Fruit fly (Drosophila melanogaster) whole organism, pupa: ENCODE results near the gene CG8112.
A peak's percentile ranks its signal among the peaks of the same experiment; 100 is the strongest.

Experiments used
- CG10348 ChIP-seq: fragments of 200-800 bp; sonication (Bioruptor generic); IDR thresholded peaks from 2 replicates; pipeline ENCODE4 v1.3.6; 2022; ENCODE audit warnings: missing biosample characterization, missing genetic modification characterization
- CG12605 ChIP-seq: fragments of 200-800 bp; sonication (Bioruptor generic); IDR thresholded peaks from 2 replicates; pipeline ENCODE4 v1.3.6; 2022; ENCODE audit warnings: missing biosample characterization, missing genetic modification characterization
- CG13204 ChIP-seq: fragments of 200-800 bp; sonication (Bioruptor generic); optimal IDR thresholded peaks from 2 replicates; lab custom pipeline; 2018; ENCODE audit warnings: missing biosample characterization, mild to moderate bottlenecking, missing genetic modification characterization, moderate library complexity
- CG14655 ChIP-seq: fragments of 200-800 bp; sonication (Bioruptor generic); optimal IDR thresholded peaks from 3 replicates; lab custom pipeline; 2017; ENCODE audit warnings: mild to moderate bottlenecking, missing biosample characterization, missing genetic modification reagents, missing genetic modification characterization
- CG15710 ChIP-seq: fragments of 200-800 bp; sonication (Bioruptor generic); optimal IDR thresholded peaks from 2 replicates; lab custom pipeline; 2018; ENCODE audit warnings: missing biosample characterization, mild to moderate bottlenecking, missing genetic modification characterization, moderate library complexity
- CG17806 ChIP-seq: fragments of 200-800 bp; sonication (Bioruptor generic); optimal IDR thresholded peaks from 2 replicates; lab custom pipeline; 2018; ENCODE audit warnings: missing biosample characterization, mild to moderate bottlenecking, missing genetic modification characterization, moderate library complexity
- CG32121 ChIP-seq: fragments of 200-800 bp; sonication (Bioruptor generic); IDR thresholded peaks from 2 replicates; pipeline ENCODE4 v1.3.6; 2022; ENCODE audit warnings: missing biosample characterization, missing genetic modification characterization
- CG34367 ChIP-seq: fragments of 200-800 bp; sonication (Bioruptor generic); optimal IDR thresholded peaks from 2 replicates; lab custom pipeline; 2018; ENCODE audit warnings: missing biosample characterization, mild to moderate bottlenecking, missing genetic modification characterization
- CG4496 ChIP-seq: fragments of 200-800 bp; sonication (Bioruptor generic); IDR thresholded peaks from 3 replicates; pipeline ENCODE4 v1.3.6; 2022; ENCODE audit warnings: missing biosample characterization, missing genetic modification characterization
- CG8159 ChIP-seq: fragments of 200-800 bp; sonication (Bioruptor generic); optimal IDR thresholded peaks from 3 replicates; lab custom pipeline; 2018; ENCODE audit warnings: missing biosample characterization, mild to moderate bottlenecking, missing genetic modification characterization, moderate library complexity
- CG8301 ChIP-seq: fragments of 200-800 bp; sonication (Bioruptor generic); optimal IDR thresholded peaks from 2 replicates; lab custom pipeline; 2018; ENCODE audit warnings: missing biosample characterization, mild to moderate bottlenecking, missing genetic modification characterization
- CG9948 ChIP-seq: fragments of 200-800 bp; sonication (Bioruptor generic); optimal IDR thresholded peaks from 2 replicates; lab custom pipeline; 2018; ENCODE audit warnings: missing biosample characterization, mild to moderate bottlenecking, missing genetic modification characterization, moderate library complexity
- D1 ChIP-seq: fragments of 200-800 bp; sonication (Bioruptor generic); optimal IDR thresholded peaks from 2 replicates; lab custom pipeline; 2018; ENCODE audit warnings: missing biosample characterization, mild to moderate bottlenecking, missing genetic modification characterization, moderate library complexity
- EcR ChIP-seq: fragments of 200-800 bp; sonication (Bioruptor generic); optimal IDR thresholded peaks from 3 replicates; lab custom pipeline; 2019; ENCODE audit warnings: missing biosample characterization, missing genetic modification characterization, mild to moderate bottlenecking, moderate library complexity, missing genetic modification reagents
- Ets98B ChIP-seq: fragments of 200-800 bp; sonication (Bioruptor generic); IDR thresholded peaks from 2 replicates; pipeline ENCODE4 v1.3.6; 2022; ENCODE audit warnings: missing biosample characterization, missing genetic modification characterization
- Pif1A ChIP-seq: fragments of 200-800 bp; sonication (Bioruptor generic); optimal IDR thresholded peaks from 3 replicates; lab custom pipeline; 2016; ENCODE audit warnings: missing biosample characterization, missing genetic modification characterization
- Pif1B ChIP-seq: fragments of 200-800 bp; sonication (Bioruptor generic); optimal IDR thresholded peaks from 3 replicates; lab custom pipeline; 2016; ENCODE audit warnings: missing biosample characterization, missing genetic modification characterization
- Snoo ChIP-seq: fragments of 200-800 bp; sonication (Bioruptor generic); optimal IDR thresholded peaks from 3 replicates; lab custom pipeline; 2017; ENCODE audit warnings: missing biosample characterization, mild to moderate bottlenecking, missing genetic modification characterization, inconsistent platforms
- fd96Ca ChIP-seq: fragments of 200-800 bp; sonication (Bioruptor generic); IDR thresholded peaks from 3 replicates; pipeline ENCODE4 v1.3.6; 2022; ENCODE audit warnings: missing biosample characterization, missing genetic modification characterization
- gl ChIP-seq: fragments of 200-800 bp; sonication (Bioruptor generic); optimal IDR thresholded peaks from 2 replicates; lab custom pipeline; 2018; ENCODE audit warnings: missing biosample characterization, mild to moderate bottlenecking, missing genetic modification characterization
- rn ChIP-seq: fragments of 200-800 bp; sonication (Bioruptor generic); IDR thresholded peaks from 2 replicates; pipeline ENCODE4 v1.3.6; 2022; ENCODE audit warnings: missing biosample characterization, missing genetic modification characterization

The CG8112 gene

dm6 chr3R:8740118-8740517 lies 27.4 kb downstream of the CG8112 start:
- TF ChIP-seq CG8159 (tag; lab: Kevin White, UChicago), result no peak
- no peak for TF ChIP-seq CG14655 (GFP tag; lab: Kevin White, UChicago)
- no peak for TF ChIP-seq CG12605 (GFP tag; lab: Robert Waterston, UW)
- no peak for TF ChIP-seq Ets98B
- no peak for TF ChIP-seq fd96Ca (GFP tag; lab: Robert Waterston, UW)
- no peak for TF ChIP-seq Snoo
- no peak for TF ChIP-seq rn (GFP tag; lab: Robert Waterston, UW)
- TF ChIP-seq D1, result no peak
- no peak for TF ChIP-seq CG15710
- TF ChIP-seq CG4496, result no peak
- TF ChIP-seq CG10348 (GFP tag; lab: Robert Waterston, UW), result no peak
- no peak for TF ChIP-seq CG13204 (GFP tag; lab: Kevin White, UChicago)
- no peak for TF ChIP-seq Pif1B (GFP tag; lab: Kevin White, UChicago)
- no peak for TF ChIP-seq CG34367 (tag; lab: Kevin White, UChicago)
- TF ChIP-seq CG8301 (tag; lab: Kevin White, UChicago), result no peak
- no peak for TF ChIP-seq EcR (GFP tag; lab: Kevin White, UChicago)
- TF ChIP-seq CG32121, result no peak
- TF ChIP-seq Pif1A (GFP tag; lab: Kevin White, UChicago), result no peak
- no peak for TF ChIP-seq CG9948
- TF ChIP-seq CG17806 (tag; lab: Kevin White, UChicago), result no peak

- TF ChIP-seq CG17806 (tag; lab: Kevin White, UChicago) (no peak), CG4496 (no peak), EcR (GFP tag; lab: Kevin White, UChicago) (no peak), Ets98B (no peak), Pif1A (GFP tag; lab: Kevin White, UChicago) (no peak), CG10348 (GFP tag; lab: Robert Waterston, UW) (no peak), CG34367 (tag; lab: Kevin White, UChicago) (no peak), D1 (no peak), CG32121 (no peak), CG8301 (tag; lab: Kevin White, UChicago) (no peak)
These were observed 28.5 kb downstream of the CG8112 start for dm6 chr3R:8741248-8741647.

dm6 chr3R:8741941-8742340 lies 29.2 kb downstream of the CG8112 start:
- no peak for TF ChIP-seq EcR (GFP tag; lab: Kevin White, UChicago)
- no peak for TF ChIP-seq Snoo
- TF ChIP-seq Pif1A (GFP tag; lab: Kevin White, UChicago), result no peak
- no peak for TF ChIP-seq CG4496
- no peak for TF ChIP-seq Pif1B (GFP tag; lab: Kevin White, UChicago)
- no peak for TF ChIP-seq CG34367 (tag; lab: Kevin White, UChicago)
- TF ChIP-seq CG8159 (tag; lab: Kevin White, UChicago), result no peak
- TF ChIP-seq CG14655 (GFP tag; lab: Kevin White, UChicago), result no peak
- no peak for TF ChIP-seq fd96Ca (GFP tag; lab: Robert Waterston, UW)
- no peak for TF ChIP-seq CG10348 (GFP tag; lab: Robert Waterston, UW)
- TF ChIP-seq CG8301 (tag; lab: Kevin White, UChicago), result no peak
- no peak for TF ChIP-seq CG15710
- no peak for TF ChIP-seq CG13204 (GFP tag; lab: Kevin White, UChicago)

dm6 chr3R:8742661-8743060 lies 29.9 kb downstream of the CG8112 start:
- TF ChIP-seq Snoo (no peak), Pif1A (GFP tag; lab: Kevin White, UChicago) (no peak), CG9948 (no peak), EcR (GFP tag; lab: Kevin White, UChicago) (peak; percentile 65), fd96Ca (GFP tag; lab: Robert Waterston, UW) (no peak), CG4496 (no peak), CG13204 (GFP tag; lab: Kevin White, UChicago) (no peak), D1 (no peak), CG8301 (tag; lab: Kevin White, UChicago) (no peak)

- TF ChIP-seq CG15710 (peak; percentile 21), CG4496 (peak; percentile 24; the same call in 1 of the 3 replicates), fd96Ca (GFP tag; lab: Robert Waterston, UW) (peak; percentile 74), D1 (no peak), CG17806 (tag; lab: Kevin White, UChicago) (peak; percentile 48), EcR (GFP tag; lab: Kevin White, UChicago) (no peak), CG32121 (no peak; the same call in 1 of the 2 replicates), CG34367 (tag; lab: Kevin White, UChicago) (no peak), CG14655 (GFP tag; lab: Kevin White, UChicago) (peak; percentile 44), Pif1A (GFP tag; lab: Kevin White, UChicago) (peak; percentile 75), Pif1B (GFP tag; lab: Kevin White, UChicago) (peak; percentile 61), gl (tag; lab: Kevin White, UChicago) (no peak), CG10348 (GFP tag; lab: Robert Waterston, UW) (no peak), CG13204 (GFP tag; lab: Kevin White, UChicago) (no peak), CG9948 (peak; percentile 34), Ets98B (peak; percentile 35; the same call in 1 of the 2 replicates), Snoo (peak; percentile 46), CG8301 (tag; lab: Kevin White, UChicago) (peak; percentile 30), CG12605 (GFP tag; lab: Robert Waterston, UW) (0 out of 2 replicates have a peak, but pooled peaks have one; percentile 19), rn (GFP tag; lab: Robert Waterston, UW) (no peak), CG8159 (tag; lab: Kevin White, UChicago) (peak; percentile 10)
These were observed 31.5 kb downstream of the CG8112 start for dm6 chr3R:8744198-8744597.

dm6 chr3R:8746354-8746753 lies 33.6 kb downstream of the CG8112 start:
- TF ChIP-seq fd96Ca (GFP tag; lab: Robert Waterston, UW), result peak; percentile 52
- TF ChIP-seq CG4496, result peak; percentile 87
- TF ChIP-seq CG12605 (GFP tag; lab: Robert Waterston, UW), result peak; percentile 84
- peak; percentile 42 for TF ChIP-seq gl (tag; lab: Kevin White, UChicago)
- peak; percentile 79 for TF ChIP-seq CG17806 (tag; lab: Kevin White, UChicago)
- TF ChIP-seq CG34367 (tag; lab: Kevin White, UChicago), result peak; percentile 68
- TF ChIP-seq Ets98B, result peak; percentile 73
- peak; percentile 86 for TF ChIP-seq CG8159 (tag; lab: Kevin White, UChicago)
- peak; percentile 77 for TF ChIP-seq CG15710
- TF ChIP-seq CG13204 (GFP tag; lab: Kevin White, UChicago), result peak; percentile 6
- TF ChIP-seq rn (GFP tag; lab: Robert Waterston, UW), result 0 out of 2 replicates have a peak, but pooled peaks have one; percentile 28
- TF ChIP-seq CG10348 (GFP tag; lab: Robert Waterston, UW), result no peak
- peak; percentile 92 for TF ChIP-seq Pif1B (GFP tag; lab: Kevin White, UChicago)
- TF ChIP-seq CG8301 (tag; lab: Kevin White, UChicago), result peak; percentile 76
- TF ChIP-seq Snoo, result peak; percentile 80
- no peak for TF ChIP-seq EcR (GFP tag; lab: Kevin White, UChicago)
- TF ChIP-seq Pif1A (GFP tag; lab: Kevin White, UChicago), result peak; percentile 95
- peak; percentile 78 for TF ChIP-seq CG9948
- TF ChIP-seq CG14655 (GFP tag; lab: Kevin White, UChicago), result peak; percentile 72
- TF ChIP-seq D1, result peak; percentile 56
- peak; percentile 84 for TF ChIP-seq CG32121
